Worm (Caenorhabditis elegans): ENCODE data around the gene gmps-1.

The gmps-1 gene

DNA sequence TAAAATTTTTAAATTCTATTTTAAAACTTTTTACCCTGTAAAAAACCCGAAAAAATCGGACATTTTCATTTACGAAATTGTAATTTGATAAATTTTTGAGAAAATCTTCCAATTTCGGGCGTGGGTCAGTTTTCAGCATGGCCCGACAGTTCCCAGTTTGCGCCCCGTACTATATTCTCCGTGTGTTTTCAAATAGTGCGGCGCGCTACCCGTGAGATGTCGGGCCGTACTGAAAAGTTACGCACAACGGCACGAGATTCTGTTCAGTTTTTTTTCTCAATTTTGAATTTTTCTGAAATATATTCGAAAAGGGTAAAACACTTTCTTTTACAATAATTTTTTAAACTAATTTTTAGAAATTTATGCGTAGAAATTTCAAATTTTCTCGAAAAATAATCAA is 21.5 kb downstream of the gmps-1 start:
- no peak for TF ChIP-seq him-1 (tag; optimal IDR thresholded peaks at IDR 0.05)
- peak; percentile 52 for TF ChIP-seq hmg-1.2 (GFP tag; IDR thresholded peaks at IDR 0.05)
- no peak for TF ChIP-seq sdz-38 (tag; optimal IDR thresholded peaks at IDR 0.05)
- TF ChIP-seq snpc-4 (GFP tag; optimal IDR thresholded peaks at IDR 0.05) = peak; percentile 15
- TF ChIP-seq snpc-4 (tag; optimal IDR thresholded peaks at IDR 0.05) = peak in 3 of 4 experiments; percentile 17 to 82 (median 72)
- peak; percentile 48 for TF ChIP-seq snpc-1.1 (tag; optimal IDR thresholded peaks at IDR 0.05; ENCODE audit: insufficient read depth)

DNA sequence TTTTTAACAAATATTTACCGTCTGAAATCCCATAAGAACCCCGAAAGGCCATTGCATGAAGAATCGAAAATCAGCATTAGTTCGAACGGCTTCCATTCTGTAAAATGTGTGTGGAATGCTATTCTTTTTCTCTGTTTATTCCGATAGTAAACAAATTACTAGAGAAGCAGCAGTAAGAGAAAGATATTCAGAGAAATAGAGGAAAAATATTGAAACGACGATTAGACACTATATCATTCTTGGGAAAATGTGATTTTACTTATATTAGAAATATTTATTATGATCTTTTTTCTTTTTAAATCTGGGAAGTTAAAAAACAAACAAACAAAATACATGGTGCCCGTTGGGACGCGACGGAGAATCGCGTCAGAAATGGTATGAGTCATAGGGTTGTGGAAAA is 25.0 kb downstream of the gmps-1 start, which contains the start of gene M106.8:
Gene M106.8 (minus strand): TSS at position 101 of the 400 bp plus-strand sequence.
- TF ChIP-seq attf-6 (GFP tag; IDR thresholded peaks at IDR 0.05) (no peak), snpc-1.1 (tag; optimal IDR thresholded peaks at IDR 0.05; ENCODE audit: insufficient read depth) (no peak), ztf-22 (GFP tag; optimal IDR thresholded peaks at IDR 0.05) (no peak), egrh-3 (GFP tag; IDR thresholded peaks at IDR 0.05) (no peak), Y95B8A.8 (GFP tag; IDR thresholded peaks at IDR 0.05) (no peak), let-526 (GFP tag; IDR thresholded peaks at IDR 0.05) (no peak)

DNA sequence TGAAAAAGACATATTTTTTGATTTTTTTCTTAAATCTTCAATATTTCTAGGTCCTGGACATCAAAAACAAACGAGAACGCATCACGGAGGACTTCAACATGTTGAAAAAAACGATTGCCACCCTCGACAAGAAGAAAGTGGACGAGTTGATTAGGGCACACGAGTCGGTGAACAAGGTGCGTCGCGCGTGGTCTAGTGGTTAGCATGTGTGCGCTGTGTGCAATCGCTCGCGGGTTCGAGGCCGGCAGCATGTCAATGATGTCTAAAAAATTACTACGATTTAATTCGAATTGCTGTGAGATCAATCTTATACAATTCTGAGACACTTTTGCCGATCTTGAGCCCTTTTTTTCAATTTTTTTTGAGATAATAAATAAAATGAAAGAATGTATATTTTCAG is 28.5 kb downstream of the gmps-1 start:
- 0 out of 2 replicates have a peak, but pooled peaks have one; percentile 25 for TF ChIP-seq hsf-1 (GFP tag; IDR thresholded peaks at IDR 0.05)
- TF ChIP-seq nhr-27 (tag; optimal IDR thresholded peaks at IDR 0.05) = no peak
- peak; percentile 86 for TF ChIP-seq snpc-1.3 (tag; optimal IDR thresholded peaks at IDR 0.05; ENCODE audit: insufficient read depth)
- no peak for TF ChIP-seq aptf-2 (GFP tag; conservative IDR thresholded peaks at IDR 0.05)
- peak; percentile 91 for TF ChIP-seq him-1 (tag; optimal IDR thresholded peaks at IDR 0.05)
- peak; percentile 84 for TF ChIP-seq ceh-79 (tag; optimal IDR thresholded peaks at IDR 0.05)
- TF ChIP-seq chd-7 (tag; optimal IDR thresholded peaks at IDR 0.05) = peak; percentile 84
- TF ChIP-seq ceh-40 (GFP tag; IDR thresholded peaks at IDR 0.05) = peak; percentile 69; the same call in 1 of the 2 replicates
- TF ChIP-seq nfya-2 (GFP tag; IDR thresholded peaks at IDR 0.05) = no peak
- no peak for TF ChIP-seq ama-1 (optimal IDR thresholded peaks at IDR 0.05)
- TF ChIP-seq ama-1 (GFP tag; optimal IDR thresholded peaks at IDR 0.05) = peak; percentile 62 to 67
- peak; percentile 45 for TF ChIP-seq madf-8 (GFP tag; conservative IDR thresholded peaks at IDR 0.05)
- peak; percentile 94 for TF ChIP-seq B0261.1 (tag; optimal IDR thresholded peaks at IDR 0.05)
- TF ChIP-seq tlf-1 (GFP tag; optimal IDR thresholded peaks at IDR 0.05) = peak; percentile 59
- TF ChIP-seq egl-18 (GFP tag; IDR thresholded peaks at IDR 0.05) = 0 out of 2 replicates have a peak, but pooled peaks have one; percentile 66
- TF ChIP-seq bed-2 (GFP tag; IDR thresholded peaks at IDR 0.05) = 0 out of 2 replicates have a peak, but pooled peaks have one; percentile 36
- TF ChIP-seq ztf-3 (GFP tag; optimal IDR thresholded peaks at IDR 0.05) = peak; percentile 18
- peak; percentile 44 for TF ChIP-seq ets-4 (GFP tag; optimal IDR thresholded peaks at IDR 0.05)
- peak; percentile 64 for TF ChIP-seq zfh-2 (GFP tag; conservative IDR thresholded peaks at IDR 0.05)
- no peak for TF ChIP-seq nfya-1 (tag; optimal IDR thresholded peaks at IDR 0.05; ENCODE audit: borderline replicate concordance, insufficient read depth)
- TF ChIP-seq lsy-27 (tag; optimal IDR thresholded peaks at IDR 0.05; ENCODE audit: borderline replicate concordance, insufficient read depth) = peak; percentile 79
- TF ChIP-seq rec-8 (tag; optimal IDR thresholded peaks at IDR 0.05) = peak; percentile 76 to 94
- no peak for TF ChIP-seq gei-17 (GFP tag; optimal IDR thresholded peaks at IDR 0.05)
- 0 out of 2 replicates have a peak, but pooled peaks have one; percentile 61 for TF ChIP-seq Y56A3A.18 (GFP tag; IDR thresholded peaks at IDR 0.05)
- peak; percentile 63; the same call in 1 of the 2 replicates for TF ChIP-seq ztf-28 (GFP tag; IDR thresholded peaks at IDR 0.05)
- peak; percentile 91 for TF ChIP-seq ZK185.1 (tag; optimal IDR thresholded peaks at IDR 0.05; ENCODE audit: poor library complexity, severe bottlenecking)
- no peak for TF ChIP-seq sdz-38 (tag; optimal IDR thresholded peaks at IDR 0.05)
- TF ChIP-seq Y67H2A.10 (GFP tag; conservative IDR thresholded peaks at IDR 0.05) = 0 out of 2 replicates have a peak, but pooled peaks have one; percentile 18
- TF ChIP-seq hmg-20 (GFP tag; IDR thresholded peaks at IDR 0.05) = peak; percentile 70; the same call in 1 of the 2 replicates
- TF ChIP-seq nhr-90 (tag; optimal IDR thresholded peaks at IDR 0.05) = peak; percentile 90
- TF ChIP-seq fkh-3 (tag; optimal IDR thresholded peaks at IDR 0.05) = peak; percentile 75
- TF ChIP-seq K11D2.4 (GFP tag; IDR thresholded peaks at IDR 0.05) = peak; percentile 64; the same call in 1 of the 2 replicates
- TF ChIP-seq ccch-3 (GFP tag; optimal IDR thresholded peaks at IDR 0.05) = no peak
- TF ChIP-seq egrh-3 (GFP tag; IDR thresholded peaks at IDR 0.05) = no peak
- TF ChIP-seq F33H1.4 (GFP tag; IDR thresholded peaks at IDR 0.05) = peak; percentile 63
